Worm (Caenorhabditis elegans) whole organism, L2 larva: Measurements from ENCODE around the gene epg-4.

Experiments used
- aly-2 ChIP-seq: fragments of 150-350 bp; optimal IDR thresholded peaks from 2 replicates; lab custom pipeline; 2014; ENCODE audit warnings: missing biosample characterization, missing genetic modification characterization
- dmd-4 ChIP-seq: sonication (generic microtip); optimal IDR thresholded peaks from 2 replicates; lab custom pipeline; 2017; ENCODE audit warnings: missing biosample characterization, missing genetic modification characterization
- egl-27 ChIP-seq: sonication (generic microtip); optimal IDR thresholded peaks from 3 replicates; lab custom pipeline; 2017; ENCODE audit warnings: missing biosample characterization, missing genetic modification reagents, missing genetic modification characterization
- lin-11 ChIP-seq: fragments of 150-350 bp; sonication (generic microtip); optimal IDR thresholded peaks from 2 replicates; lab custom pipeline; 2014; ENCODE audit warnings: missing biosample characterization, missing genetic modification characterization, inconsistent platforms, mixed read lengths
- nhr-11 ChIP-seq: fragments of 150-350 bp; optimal IDR thresholded peaks from 2 replicates; lab custom pipeline; 2014; ENCODE audit warnings: missing biosample characterization, missing genetic modification characterization
- nhr-77 ChIP-seq: fragments of 150-350 bp; optimal IDR thresholded peaks from 2 replicates; lab custom pipeline; 2014; ENCODE audit warnings: missing biosample characterization, missing genetic modification characterization
- sma-9 ChIP-seq, 2 experiments: fragments of 150-350 bp in 1 of 2; sonication (generic microtip) in 1 of 2; optimal IDR thresholded peaks; 2 replicates each; lab custom pipeline; 2014 to 2016; ENCODE audit warnings: missing genetic modification characterization in 2 of 2, mild to moderate bottlenecking in 1 of 2, missing biosample characterization in 1 of 2, missing compliant biosample characterization in 1 of 2, missing genetic modification reagents in 1 of 2, moderate library complexity in 1 of 2
- unc-62 ChIP-seq: fragments of 150-350 bp; optimal IDR thresholded peaks from 2 replicates; lab custom pipeline; 2014; ENCODE audit warnings: missing biosample characterization, missing genetic modification reagents, missing genetic modification characterization
- zag-1 ChIP-seq: fragments of 150-350 bp; optimal IDR thresholded peaks from 2 replicates; lab custom pipeline; 2014; ENCODE audit warnings: missing biosample characterization, missing genetic modification characterization

ce11 chrIII:7184022-7184421, 2.1 kb downstream of the epg-4 start, which contains the start of gene yju-2:
- no peak for TF ChIP-seq aly-2
- TF ChIP-seq lin-11 = no peak
- peak; percentile 49 for TF ChIP-seq sma-9 (GFP tag; optimal IDR thresholded peaks at IDR 0.05; lab: Kevin White, UChicago)
- TF ChIP-seq sma-9 (tag; optimal IDR thresholded peaks at IDR 0.05; lab: Kevin White, UChicago) = no peak
- TF ChIP-seq nhr-11 (tag; lab: Kevin White, UChicago) = no peak
- no peak for TF ChIP-seq zag-1 (tag; lab: Kevin White, UChicago)
- no peak for TF ChIP-seq unc-62 (GFP tag; lab: Kevin White, UChicago)
- no peak for TF ChIP-seq egl-27 (tag; lab: Kevin White, UChicago)
- TF ChIP-seq nhr-77 (tag; lab: Kevin White, UChicago) = no peak
- no peak for TF ChIP-seq dmd-4
